In genomic region chr2L:21038723-21039122, dm6 we compare ENCODE assay signal across 1 fruit fly cellular context.
TF ChIP-seq lines count a peak whose summit lies in the region.

No protein-coding gene starts in this region.

TF ChIP-seq in whole organism, embryonic, 481 proteins besides CTCF, POLR2A, EP300 and RAD21 (continued from another document and continues in another):
- peak; percentile 11 for TF ChIP-seq nau (GFP tag; optimal IDR thresholded peaks at IDR 0.05; lab: Kevin White, UChicago)
- TF ChIP-seq CG12219 (GFP tag; optimal IDR thresholded peaks at IDR 0.05; lab: Kevin White, UChicago): peak; percentile 49
- peak; percentile 31 for TF ChIP-seq CG1529 (GFP tag; optimal IDR thresholded peaks at IDR 0.05; lab: Kevin White, UChicago)
- no peak for TF ChIP-seq NC2β (GFP tag; optimal IDR thresholded peaks at IDR 0.05; lab: Kevin White, UChicago)
- no peak for TF ChIP-seq Hey (tag; optimal IDR thresholded peaks at IDR 0.05; lab: Kevin White, UChicago)
- TF ChIP-seq CG16813 (GFP tag; IDR thresholded peaks at IDR 0.05; lab: Robert Waterston, UW; ENCODE audit: partially characterized antibody): no peak
- no peak for TF ChIP-seq Poxn (GFP tag; IDR thresholded peaks at IDR 0.05; lab: Robert Waterston, UW)
- peak; percentile 46 for TF ChIP-seq org-1 (GFP tag; optimal IDR thresholded peaks at IDR 0.05; lab: Kevin White, UChicago)
- TF ChIP-seq CG12299 (tag; optimal IDR thresholded peaks at IDR 0.05; lab: Kevin White, UChicago): no peak
- no peak for TF ChIP-seq Jarid2 (GFP tag; optimal IDR thresholded peaks at IDR 0.05; lab: Kevin White, UChicago)
- TF ChIP-seq Atf6 (GFP tag; IDR thresholded peaks at IDR 0.05; lab: Robert Waterston, UW): peak; percentile 62
- no peak for TF ChIP-seq Mad (GFP tag; optimal IDR thresholded peaks at IDR 0.05; lab: Kevin White, UChicago)
- TF ChIP-seq ken (GFP tag; IDR thresholded peaks at IDR 0.05; lab: Robert Waterston, UW): peak; percentile 56; the same call in 1 of the 3 replicates
- TF ChIP-seq klu (GFP tag; IDR thresholded peaks at IDR 0.05; lab: Robert Waterston, UW): 0 out of 2 replicates have a peak, but pooled peaks have one; percentile 25
- TF ChIP-seq ac (GFP tag; optimal IDR thresholded peaks at IDR 0.05; lab: Kevin White, UChicago): no peak
- no peak for TF ChIP-seq CG7963 (GFP tag; IDR thresholded peaks at IDR 0.05; lab: Robert Waterston, UW; ENCODE audit: partially characterized antibody)
- TF ChIP-seq CG12391 (tag; optimal IDR thresholded peaks at IDR 0.05; lab: Kevin White, UChicago): peak; percentile 70
- TF ChIP-seq wor (GFP tag; IDR thresholded peaks at IDR 0.05; lab: Robert Waterston, UW): no peak
- TF ChIP-seq CG12155 (GFP tag; optimal IDR thresholded peaks at IDR 0.05; lab: Kevin White, UChicago): peak; percentile 46
- TF ChIP-seq CG6654 (GFP tag; optimal IDR thresholded peaks at IDR 0.05; lab: Kevin White, UChicago): peak; percentile 29
- no peak for TF ChIP-seq CG2116 (GFP tag; optimal IDR thresholded peaks at IDR 0.05; lab: Kevin White, UChicago)
- TF ChIP-seq NFAT (GFP tag; IDR thresholded peaks at IDR 0.05; lab: Robert Waterston, UW): no peak
- no peak for TF ChIP-seq gfzf (GFP tag; optimal IDR thresholded peaks at IDR 0.05; lab: Kevin White, UChicago)
- peak; percentile 54 for TF ChIP-seq en (GFP tag; optimal IDR thresholded peaks at IDR 0.05; lab: Kevin White, UChicago)
- TF ChIP-seq Nf-YC (tag; optimal IDR thresholded peaks at IDR 0.05; lab: Kevin White, UChicago): no peak
- TF ChIP-seq az2 (GFP tag; optimal IDR thresholded peaks at IDR 0.05; lab: Kevin White, UChicago): peak; percentile 49
- no peak for TF ChIP-seq fd102C (GFP tag; optimal IDR thresholded peaks at IDR 0.05; lab: Kevin White, UChicago)
- peak; percentile 62 for TF ChIP-seq CG10267 (tag; optimal IDR thresholded peaks at IDR 0.05; lab: Kevin White, UChicago)
- no peak for TF ChIP-seq tll (GFP tag; optimal IDR thresholded peaks at IDR 0.05; lab: Kevin White, UChicago)
- no peak for TF ChIP-seq bbx (GFP tag; IDR thresholded peaks at IDR 0.05; lab: Robert Waterston, UW; ENCODE audit: partially characterized antibody)
- peak; percentile 38; the same call in 1 of the 3 replicates for TF ChIP-seq CG11093 (GFP tag; IDR thresholded peaks at IDR 0.05; lab: Robert Waterston, UW)
- TF ChIP-seq Bdp1 (GFP tag; optimal IDR thresholded peaks at IDR 0.05; lab: Kevin White, UChicago): no peak
- TF ChIP-seq Aef1 (GFP tag; IDR thresholded peaks at IDR 0.05; lab: Robert Waterston, UW): peak; percentile 30; the same call in 1 of the 3 replicates
- peak; percentile 5 for TF ChIP-seq tx (GFP tag; optimal IDR thresholded peaks at IDR 0.05; lab: Kevin White, UChicago)
- TF ChIP-seq CG8388 (GFP tag; optimal IDR thresholded peaks at IDR 0.05; lab: Kevin White, UChicago): peak; percentile 60
- TF ChIP-seq CG10274 (GFP tag; optimal IDR thresholded peaks at IDR 0.05; lab: Kevin White, UChicago): peak; percentile 0
- peak; percentile 38 for TF ChIP-seq Camta (GFP tag; optimal IDR thresholded peaks at IDR 0.05; lab: Kevin White, UChicago)
- TF ChIP-seq Lim3 (GFP tag; IDR thresholded peaks at IDR 0.05; lab: Robert Waterston, UW): no peak
- peak in 1 of 3 experiments; percentile 57 for TF ChIP-seq lola (GFP tag; optimal IDR thresholded peaks at IDR 0.05; lab: Kevin White, UChicago)
- no peak for TF ChIP-seq CG17186 (GFP tag; optimal IDR thresholded peaks at IDR 0.05; lab: Kevin White, UChicago)
- peak; percentile 56 for TF ChIP-seq CG18262 (tag; optimal IDR thresholded peaks at IDR 0.05; lab: Kevin White, UChicago)
- no peak for TF ChIP-seq mirr (GFP tag; optimal IDR thresholded peaks at IDR 0.05; lab: Kevin White, UChicago)
- TF ChIP-seq pnt (GFP tag; optimal IDR thresholded peaks at IDR 0.05; lab: Kevin White, UChicago): peak; percentile 45
- TF ChIP-seq CG15011 (GFP tag; optimal IDR thresholded peaks at IDR 0.05; lab: Kevin White, UChicago): no peak
- TF ChIP-seq CG11398 (GFP tag; optimal IDR thresholded peaks at IDR 0.05; lab: Kevin White, UChicago): peak; percentile 33
- TF ChIP-seq grau (tag; optimal IDR thresholded peaks at IDR 0.05; lab: Kevin White, UChicago): peak; percentile 38
- TF ChIP-seq Dref (GFP tag; IDR thresholded peaks at IDR 0.05; lab: Robert Waterston, UW): no peak
- TF ChIP-seq her (GFP tag; optimal IDR thresholded peaks at IDR 0.05; lab: Kevin White, UChicago): peak; percentile 47
- peak; percentile 59; the same call in 1 of the 2 replicates for TF ChIP-seq CG14014 (GFP tag; IDR thresholded peaks at IDR 0.05; lab: Robert Waterston, UW)
- TF ChIP-seq CG32767 (GFP tag; IDR thresholded peaks at IDR 0.05; lab: Robert Waterston, UW): no peak
- TF ChIP-seq Awh (GFP tag; IDR thresholded peaks at IDR 0.05; lab: Robert Waterston, UW): no peak; the same call in 1 of the 2 replicates
- TF ChIP-seq Dbx (GFP tag; IDR thresholded peaks at IDR 0.05; lab: Robert Waterston, UW): peak; percentile 46; the same call in 2 of the 3 replicates
- no peak for TF ChIP-seq vnd (GFP tag; IDR thresholded peaks at IDR 0.05; lab: Robert Waterston, UW; ENCODE audit: partially characterized antibody)
- TF ChIP-seq CG11085 (GFP tag; IDR thresholded peaks at IDR 0.05; lab: Robert Waterston, UW): 0 out of 2 replicates have a peak, but pooled peaks have one; percentile 37
- no peak for TF ChIP-seq cas (GFP tag; IDR thresholded peaks at IDR 0.05; lab: Robert Waterston, UW)
- peak; percentile 48 for TF ChIP-seq salm (tag; optimal IDR thresholded peaks at IDR 0.05; lab: Kevin White, UChicago)
- TF ChIP-seq vfl (GFP tag; optimal IDR thresholded peaks at IDR 0.05; lab: Kevin White, UChicago): no peak
- peak; percentile 45; the same call in 1 of the 2 replicates for TF ChIP-seq MBD-R2 (GFP tag; IDR thresholded peaks at IDR 0.05; lab: Robert Waterston, UW)
- no peak for TF ChIP-seq CG15601 (tag; optimal IDR thresholded peaks at IDR 0.05; lab: Kevin White, UChicago)
- no peak for TF ChIP-seq kni (GFP tag; optimal IDR thresholded peaks at IDR 0.05; lab: Kevin White, UChicago)
- peak; percentile 71 for TF ChIP-seq CG32532 (GFP tag; IDR thresholded peaks at IDR 0.05; lab: Robert Waterston, UW)
- TF ChIP-seq CG13894 (tag; optimal IDR thresholded peaks at IDR 0.05; lab: Kevin White, UChicago): peak; percentile 10
- no peak for TF ChIP-seq CG17612 (GFP tag; IDR thresholded peaks at IDR 0.05; lab: Robert Waterston, UW)
- no peak for TF ChIP-seq Scr (GFP tag; IDR thresholded peaks at IDR 0.05; lab: Robert Waterston, UW; ENCODE audit: partially characterized antibody)
- TF ChIP-seq CG2129 (GFP tag; IDR thresholded peaks at IDR 0.05; lab: Robert Waterston, UW; ENCODE audit: partially characterized antibody): no peak
- TF ChIP-seq nom (GFP tag; optimal IDR thresholded peaks at IDR 0.05; lab: Kevin White, UChicago): no peak
- TF ChIP-seq da (GFP tag; optimal IDR thresholded peaks at IDR 0.05; lab: Kevin White, UChicago): peak; percentile 4
- TF ChIP-seq shn (GFP tag; optimal IDR thresholded peaks at IDR 0.05; lab: Kevin White, UChicago): no peak
- peak; percentile 39 for TF ChIP-seq CG2202 (tag; optimal IDR thresholded peaks at IDR 0.05; lab: Kevin White, UChicago)
- no peak for TF ChIP-seq ewg (GFP tag; optimal IDR thresholded peaks at IDR 0.05; lab: Kevin White, UChicago)
- TF ChIP-seq CG6791 (GFP tag; IDR thresholded peaks at IDR 0.05; lab: Robert Waterston, UW; ENCODE audit: partially characterized antibody): no peak
- TF ChIP-seq CG15073 (GFP tag; optimal IDR thresholded peaks at IDR 0.05; lab: Kevin White, UChicago): no peak
- TF ChIP-seq ems (GFP tag; optimal IDR thresholded peaks at IDR 0.05; lab: Kevin White, UChicago): peak; percentile 47
- TF ChIP-seq Side (GFP tag; optimal IDR thresholded peaks at IDR 0.05; lab: Kevin White, UChicago): peak; percentile 55
- peak; percentile 22 for TF ChIP-seq CG12942 (GFP tag; optimal IDR thresholded peaks at IDR 0.05; lab: Kevin White, UChicago)
- TF ChIP-seq CG14050 (GFP tag; IDR thresholded peaks at IDR 0.05; lab: Robert Waterston, UW): peak; percentile 50; the same call in 2 of the 3 replicates
- peak; percentile 67 for TF ChIP-seq CG10209 (GFP tag; optimal IDR thresholded peaks at IDR 0.05; lab: Kevin White, UChicago)
- peak; percentile 44 for TF ChIP-seq maf-S (GFP tag; optimal IDR thresholded peaks at IDR 0.05; lab: Kevin White, UChicago)
- TF ChIP-seq Fer3 (tag; optimal IDR thresholded peaks at IDR 0.05; lab: Kevin White, UChicago): peak; percentile 63
- TF ChIP-seq sna (GFP tag; IDR thresholded peaks at IDR 0.05; lab: Robert Waterston, UW; ENCODE audit: partially characterized antibody): no peak
- TF ChIP-seq CG8281 (tag; optimal IDR thresholded peaks at IDR 0.05; lab: Kevin White, UChicago): peak; percentile 50
- TF ChIP-seq CG12659 (GFP tag; optimal IDR thresholded peaks at IDR 0.05; lab: Kevin White, UChicago): peak; percentile 42
- TF ChIP-seq CG8924 (tag; optimal IDR thresholded peaks at IDR 0.05; lab: Kevin White, UChicago): peak; percentile 25
- TF ChIP-seq CG4282 (GFP tag; optimal IDR thresholded peaks at IDR 0.05; lab: Kevin White, UChicago): no peak
- peak; percentile 27 for TF ChIP-seq CG15696 (tag; optimal IDR thresholded peaks at IDR 0.05; lab: Kevin White, UChicago)
- TF ChIP-seq sisA (GFP tag; IDR thresholded peaks at IDR 0.05; lab: Robert Waterston, UW): peak; percentile 61
- TF ChIP-seq Sry-δ (GFP tag; optimal IDR thresholded peaks at IDR 0.05; lab: Kevin White, UChicago): peak; percentile 18
- peak; percentile 62 for TF ChIP-seq Xbp1 (GFP tag; optimal IDR thresholded peaks at IDR 0.05; lab: Kevin White, UChicago)
- TF ChIP-seq CG2889 (GFP tag; IDR thresholded peaks at IDR 0.05; lab: Robert Waterston, UW): peak; percentile 78
- peak; percentile 73 for TF ChIP-seq Hmr (GFP tag; optimal IDR thresholded peaks at IDR 0.05; lab: Kevin White, UChicago)
- TF ChIP-seq Hmx (GFP tag; optimal IDR thresholded peaks at IDR 0.05; lab: Kevin White, UChicago): no peak
- peak; percentile 62 for TF ChIP-seq bab2 (GFP tag; optimal IDR thresholded peaks at IDR 0.05; lab: Kevin White, UChicago)
- TF ChIP-seq Oaz (GFP tag; IDR thresholded peaks at IDR 0.05; lab: Robert Waterston, UW): 0 out of 2 replicates have a peak, but pooled peaks have one; percentile 14
- TF ChIP-seq amos (GFP tag; IDR thresholded peaks at IDR 0.05; lab: Robert Waterston, UW; ENCODE audit: partially characterized antibody): no peak
- peak; percentile 54 for TF ChIP-seq ATbp (GFP tag; optimal IDR thresholded peaks at IDR 0.05; lab: Kevin White, UChicago)
- TF ChIP-seq CG12236 (GFP tag; optimal IDR thresholded peaks at IDR 0.05; lab: Kevin White, UChicago): peak; percentile 7
- peak; percentile 74 for TF ChIP-seq phol (tag; optimal IDR thresholded peaks at IDR 0.05; lab: Kevin White, UChicago)
- TF ChIP-seq Med (GFP tag; lab: Kevin White, UChicago): peak; percentile 94
- TF ChIP-seq CG18764 (GFP tag; optimal IDR thresholded peaks at IDR 0.05; lab: Kevin White, UChicago): peak; percentile 38
- TF ChIP-seq CG3163 (GFP tag; optimal IDR thresholded peaks at IDR 0.05; lab: Kevin White, UChicago): no peak
- no peak for TF ChIP-seq bowl (GFP tag; IDR thresholded peaks at IDR 0.05; lab: Robert Waterston, UW)
- peak; percentile 27 for TF ChIP-seq fu2 (GFP tag; optimal IDR thresholded peaks at IDR 0.05; lab: Kevin White, UChicago)
- peak; percentile 75 for TF ChIP-seq CG17361 (GFP tag; IDR thresholded peaks at IDR 0.05; lab: Robert Waterston, UW)
- peak; percentile 4 for TF ChIP-seq trem (tag; optimal IDR thresholded peaks at IDR 0.05; lab: Kevin White, UChicago)
- TF ChIP-seq Optix (GFP tag; IDR thresholded peaks at IDR 0.05; lab: Robert Waterston, UW): 0 out of 3 replicates have a peak, but pooled peaks have one; percentile 29
- no peak for TF ChIP-seq knrl (GFP tag; IDR thresholded peaks at IDR 0.05; lab: Robert Waterston, UW; ENCODE audit: partially characterized antibody)
- peak; percentile 44 for TF ChIP-seq sd (tag; optimal IDR thresholded peaks at IDR 0.05; lab: Kevin White, UChicago)
- peak; percentile 53 for TF ChIP-seq CG9932 (GFP tag; IDR thresholded peaks at IDR 0.05; lab: Robert Waterston, UW)
- no peak for TF ChIP-seq Kr (GFP tag; optimal IDR thresholded peaks at IDR 0.05; lab: Kevin White, UChicago)
- peak; percentile 36 for TF ChIP-seq Abd-B (GFP tag; optimal IDR thresholded peaks at IDR 0.05; lab: Kevin White, UChicago)
- no peak for TF ChIP-seq Mes4 (GFP tag; optimal IDR thresholded peaks at IDR 0.05; lab: Kevin White, UChicago)
- TF ChIP-seq gsb-n (tag; optimal IDR thresholded peaks at IDR 0.05; lab: Kevin White, UChicago): peak; percentile 48
- TF ChIP-seq dati (GFP tag; IDR thresholded peaks at IDR 0.05; lab: Robert Waterston, UW): 0 out of 2 replicates have a peak, but pooled peaks have one; percentile 6
- no peak for TF ChIP-seq B-H2 (GFP tag; optimal IDR thresholded peaks at IDR 0.05; lab: Kevin White, UChicago)
- TF ChIP-seq CG4707 (GFP tag; optimal IDR thresholded peaks at IDR 0.05; lab: Kevin White, UChicago): peak; percentile 25
- TF ChIP-seq CG3407 (GFP tag; optimal IDR thresholded peaks at IDR 0.05; lab: Kevin White, UChicago): peak; percentile 33
- TF ChIP-seq Bteb2 (GFP tag; optimal IDR thresholded peaks at IDR 0.05; lab: Kevin White, UChicago): peak; percentile 37
- peak; percentile 46 for TF ChIP-seq ERR (GFP tag; optimal IDR thresholded peaks at IDR 0.05; lab: Kevin White, UChicago)
- TF ChIP-seq CG8359 (GFP tag; optimal IDR thresholded peaks at IDR 0.05; lab: Kevin White, UChicago; ENCODE audit: borderline replicate concordance): peak; percentile 25
- TF ChIP-seq sr (GFP tag; IDR thresholded peaks at IDR 0.05; lab: Robert Waterston, UW): no peak
- TF ChIP-seq C15 (GFP tag; IDR thresholded peaks at IDR 0.05; lab: Robert Waterston, UW): no peak
- TF ChIP-seq CG33213 (GFP tag; optimal IDR thresholded peaks at IDR 0.05; lab: Kevin White, UChicago): peak; percentile 28
- TF ChIP-seq CrebB (tag; optimal IDR thresholded peaks at IDR 0.05; lab: Kevin White, UChicago): peak; percentile 17
- no peak for TF ChIP-seq Elba2 (GFP tag; optimal IDR thresholded peaks at IDR 0.05; lab: Kevin White, UChicago)
- TF ChIP-seq CG6689 (GFP tag; IDR thresholded peaks at IDR 0.05; lab: Robert Waterston, UW): peak; percentile 72
- TF ChIP-seq CG10543 (GFP tag; optimal IDR thresholded peaks at IDR 0.05; lab: Kevin White, UChicago): no peak
- no peak; the same call in 2 of the 3 replicates for TF ChIP-seq CG7357 (GFP tag; IDR thresholded peaks at IDR 0.05; lab: Robert Waterston, UW)
- peak; percentile 24 for TF ChIP-seq NC2α (GFP tag; optimal IDR thresholded peaks at IDR 0.05; lab: Kevin White, UChicago)
- no peak for TF ChIP-seq peb (GFP tag; IDR thresholded peaks at IDR 0.05; lab: Robert Waterston, UW)
- no peak for TF ChIP-seq Sin3A (optimal IDR thresholded peaks at IDR 0.05; lab: Kevin White, UChicago)
